Worm (Caenorhabditis elegans): ENCODE data around the gene K09F5.6.
A peak's percentile ranks its signal among the peaks of the same experiment; 100 is the strongest.

DNA sequence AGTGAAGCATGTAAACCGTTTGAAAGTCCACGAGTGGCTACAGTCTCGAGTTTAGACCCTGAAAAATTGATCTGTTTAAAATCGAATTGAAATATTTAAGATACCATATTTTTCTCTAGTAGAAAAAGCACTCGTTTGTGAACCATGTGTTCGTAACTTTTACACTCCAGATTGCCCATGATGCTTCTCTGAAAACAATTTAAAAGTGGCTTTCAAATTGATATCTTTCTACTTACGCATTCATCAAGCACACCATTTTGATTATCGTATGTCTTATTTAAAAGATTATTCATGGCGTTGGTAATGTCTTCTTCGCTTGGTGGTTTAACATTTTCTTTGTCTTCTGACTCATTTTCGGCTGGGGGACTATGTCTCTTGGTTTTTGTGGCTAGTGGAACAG, 14.5 kb downstream of the K09F5.6 start:
- TF ChIP-seq ceh-40 (GFP tag; IDR thresholded peaks at IDR 0.05) (no peak), lag-1 (GFP tag; IDR thresholded peaks at IDR 0.05) (no peak), let-607 (tag; optimal IDR thresholded peaks at IDR 0.05) (no peak), hsf-1 (GFP tag; IDR thresholded peaks at IDR 0.05) (no peak), nhr-90 (tag; optimal IDR thresholded peaks at IDR 0.05) (no peak), F23B12.7 (tag; optimal IDR thresholded peaks at IDR 0.05; ENCODE audit: insufficient read depth) (no peak), ztf-25 (GFP tag; IDR thresholded peaks at IDR 0.05) (no peak), sea-2 (GFP tag; IDR thresholded peaks at IDR 0.05) (no peak), attf-6 (GFP tag; IDR thresholded peaks at IDR 0.05) (no peak), snpc-3.4 (tag; optimal IDR thresholded peaks at IDR 0.05) (no peak), B0336.3 (GFP tag; IDR thresholded peaks at IDR 0.05) (peak; percentile 60; the same call in 1 of the 2 replicates), lsl-1 (GFP tag; optimal IDR thresholded peaks at IDR 0.05) (no peak), snpc-4 (GFP tag; optimal IDR thresholded peaks at IDR 0.05) (no peak), snpc-4 (tag; optimal IDR thresholded peaks at IDR 0.05) (no peak)

All from whole organism, young adult.